Worm (Caenorhabditis elegans): ENCODE measurements around the gene R102.6.

The R102.6 gene

ce11 chrIV:10734527-10735436 lies 28.8 kb upstream of the R102.6 start, which contains the start of the genes orc-5 and cyb-1:
orc-5 (minus strand) TSS chrIV:10734588.
cyb-1 (plus strand) TSS chrIV:10735216.
- no peak for TF ChIP-seq elt-1 (tag; optimal IDR thresholded peaks at IDR 0.05)
- TF ChIP-seq lin-11 (tag; optimal IDR thresholded peaks at IDR 0.05): peak; percentile 59
- TF ChIP-seq unc-39 (tag; optimal IDR thresholded peaks at IDR 0.05): no peak
- no peak for TF ChIP-seq lin-39 (tag; optimal IDR thresholded peaks at IDR 0.05)
- peak; percentile 67 for TF ChIP-seq nhr-25 (tag; optimal IDR thresholded peaks at IDR 0.05)
- TF ChIP-seq nhr-21 (tag; optimal IDR thresholded peaks at IDR 0.05): peak; percentile 33
- TF ChIP-seq egl-27 (tag; optimal IDR thresholded peaks at IDR 0.05): no peak
- TF ChIP-seq mdl-1 (tag; optimal IDR thresholded peaks at IDR 0.05): peak in 1 of 2 experiments; percentile 19
- TF ChIP-seq lsy-2 (tag; optimal IDR thresholded peaks at IDR 0.05): peak in 1 of 2 experiments; percentile 89
- no peak for TF ChIP-seq peb-1 (tag; optimal IDR thresholded peaks at IDR 0.05)
- peak; percentile 59 for TF ChIP-seq mab-5 (tag; optimal IDR thresholded peaks at IDR 0.05)
- no peak for TF ChIP-seq ama-1 (optimal IDR thresholded peaks at IDR 0.05)
- no peak for TF ChIP-seq ceh-16 (tag; optimal IDR thresholded peaks at IDR 0.05)
- peak; percentile 31 for TF ChIP-seq snpc-4 (tag; optimal IDR thresholded peaks at IDR 0.05)
- no peak for TF ChIP-seq nhr-10 (tag; optimal IDR thresholded peaks at IDR 0.05)
- TF ChIP-seq mbf-1 (tag; optimal IDR thresholded peaks at IDR 0.05): no peak
- TF ChIP-seq ztf-11 (tag; optimal IDR thresholded peaks at IDR 0.05): no peak
- TF ChIP-seq crh-2 (tag; optimal IDR thresholded peaks at IDR 0.05): peak; percentile 88
- TF ChIP-seq nhr-23 (tag; optimal IDR thresholded peaks at IDR 0.05): no peak
- no peak for TF ChIP-seq F13H6.1 (tag; optimal IDR thresholded peaks at IDR 0.05)
- no peak for TF ChIP-seq ztf-1 (GFP tag; conservative IDR thresholded peaks at IDR 0.05)
- no peak for TF ChIP-seq unc-62 (GFP tag; optimal IDR thresholded peaks at IDR 0.05)
- TF ChIP-seq nhr-129 (tag; optimal IDR thresholded peaks at IDR 0.05): peak; percentile 81
- TF ChIP-seq aly-2 (tag; optimal IDR thresholded peaks at IDR 0.05): no peak
- TF ChIP-seq Y55F3AM.14 (GFP tag; optimal IDR thresholded peaks at IDR 0.05): no peak
- TF ChIP-seq dmd-4 (tag; optimal IDR thresholded peaks at IDR 0.05): no peak
- TF ChIP-seq gmeb-1 (tag; optimal IDR thresholded peaks at IDR 0.05): peak; percentile 98
- TF ChIP-seq C34F6.9 (tag; optimal IDR thresholded peaks at IDR 0.05): peak; percentile 77
- TF ChIP-seq blmp-1 (tag; optimal IDR thresholded peaks at IDR 0.05; ENCODE audit: insufficient read depth): peak; percentile 9
- peak; percentile 72 for TF ChIP-seq nhr-6 (tag; optimal IDR thresholded peaks at IDR 0.05)
- TF ChIP-seq ceh-82 (tag; optimal IDR thresholded peaks at IDR 0.05): peak; percentile 14
- TF ChIP-seq nhr-237 (tag; optimal IDR thresholded peaks at IDR 0.05): no peak
- TF ChIP-seq sem-4 (tag; optimal IDR thresholded peaks at IDR 0.05): peak; percentile 25
- TF ChIP-seq nhr-11 (tag; optimal IDR thresholded peaks at IDR 0.05): no peak
- TF ChIP-seq ztf-4 (tag; optimal IDR thresholded peaks at IDR 0.05): peak; percentile 42
- no peak for TF ChIP-seq zag-1 (tag; optimal IDR thresholded peaks at IDR 0.05)
- no peak for TF ChIP-seq ZK546.5 (tag; optimal IDR thresholded peaks at IDR 0.05)
- peak; percentile 5 for TF ChIP-seq fos-1 (tag; optimal IDR thresholded peaks at IDR 0.05)
- no peak for TF ChIP-seq alr-1 (tag; optimal IDR thresholded peaks at IDR 0.05)
- no peak for TF ChIP-seq skn-1 (tag; optimal IDR thresholded peaks at IDR 0.05)
- TF ChIP-seq unc-55 (GFP tag; optimal IDR thresholded peaks at IDR 0.05): peak; percentile 93
- TF ChIP-seq nhr-12 (tag; optimal IDR thresholded peaks at IDR 0.05): no peak
- TF ChIP-seq R02D3.7 (tag; optimal IDR thresholded peaks at IDR 0.05): no peak
- peak; percentile 78 for TF ChIP-seq sma-9 (GFP tag; optimal IDR thresholded peaks at IDR 0.05)
- no peak for TF ChIP-seq sma-9 (tag; optimal IDR thresholded peaks at IDR 0.05)
- TF ChIP-seq elt-3 (tag; optimal IDR thresholded peaks at IDR 0.05): no peak
- TF ChIP-seq nhr-77 (tag; optimal IDR thresholded peaks at IDR 0.05): no peak
- TF ChIP-seq sma-3 (GFP tag; optimal IDR thresholded peaks at IDR 0.05): peak; percentile 42
- TF ChIP-seq lin-13 (GFP tag; optimal IDR thresholded peaks at IDR 0.05): no peak

All from whole organism, L2 larva.